Worm (Caenorhabditis elegans) whole organism, mixed stage, embryonic: ENCODE results near the gene nhr-20.
A peak's percentile ranks its signal among the peaks of the same experiment; 100 is the strongest.

Experiments used
- M03D4.4 ChIP-seq: sonication (generic microtip); optimal IDR thresholded peaks from 2 replicates; lab custom pipeline; 2017; ENCODE audit warnings: mild to moderate bottlenecking, missing genetic modification characterization, missing compliant biosample characterization
- bed-3 ChIP-seq: fragments of 200-800 bp; sonication (Bioruptor generic); optimal IDR thresholded peaks from 3 replicates; lab custom pipeline; 2018; ENCODE audit warnings: mild to moderate bottlenecking, missing genetic modification characterization, moderate library complexity, missing compliant biosample characterization
- blmp-1 ChIP-seq: fragments of 150-350 bp; optimal IDR thresholded peaks from 2 replicates; lab custom pipeline; 2014; ENCODE audit warnings: missing biosample characterization, missing genetic modification characterization
- ceh-39 ChIP-seq: fragments of 150-350 bp; optimal IDR thresholded peaks from 2 replicates; lab custom pipeline; 2014; ENCODE audit warnings: missing biosample characterization, missing genetic modification characterization
- ceh-43 ChIP-seq: fragments of 200-800 bp; sonication (Bioruptor generic); optimal IDR thresholded peaks from 2 replicates; lab custom pipeline; 2018; ENCODE audit warnings: mild to moderate bottlenecking, missing genetic modification characterization, moderate library complexity, missing compliant biosample characterization
- ceh-83 ChIP-seq: fragments of 200-800 bp; sonication (Bioruptor generic); optimal IDR thresholded peaks from 2 replicates; lab custom pipeline; 2018; ENCODE audit warnings: mild to moderate bottlenecking, missing genetic modification characterization, missing compliant biosample characterization
- ces-1 ChIP-seq: fragments of 150-350 bp; optimal IDR thresholded peaks from 2 replicates; lab custom pipeline; 2014; ENCODE audit warnings: missing biosample characterization, missing genetic modification reagents, missing genetic modification characterization
- drap-1 ChIP-seq: fragments of 200-800 bp; sonication (Bioruptor generic); optimal IDR thresholded peaks from 3 replicates; lab custom pipeline; 2018; ENCODE audit warnings: mild to moderate bottlenecking, missing genetic modification characterization, missing compliant biosample characterization
- elt-1 ChIP-seq: sonication (generic microtip); optimal IDR thresholded peaks from 2 replicates; lab custom pipeline; 2017; ENCODE audit warnings: missing genetic modification characterization, mild to moderate bottlenecking, missing compliant biosample characterization, antibody characterized with exemption, moderate library complexity, borderline replicate concordance; ENCODE audit not compliant: insufficient read depth
- elt-3 ChIP-seq: fragments of 150-350 bp; optimal IDR thresholded peaks from 2 replicates; lab custom pipeline; 2014; ENCODE audit warnings: missing biosample characterization, missing genetic modification characterization
- ham-2 ChIP-seq: fragments of 200-800 bp; sonication (Bioruptor generic); optimal IDR thresholded peaks from 2 replicates; lab custom pipeline; 2018; ENCODE audit warnings: mild to moderate bottlenecking, missing genetic modification characterization, missing compliant biosample characterization
- hlh-1 ChIP-seq: fragments of 150-350 bp; optimal IDR thresholded peaks from 2 replicates; lab custom pipeline; 2014; ENCODE audit warnings: missing biosample characterization, missing genetic modification reagents, missing genetic modification characterization
- lin-13 ChIP-seq: fragments of 150-350 bp; optimal IDR thresholded peaks from 2 replicates; lab custom pipeline; 2014; ENCODE audit warnings: missing biosample characterization, missing genetic modification characterization
- lin-32 ChIP-seq: fragments of 200-800 bp; sonication (Bioruptor generic); optimal IDR thresholded peaks from 2 replicates; lab custom pipeline; 2018; ENCODE audit warnings: mild to moderate bottlenecking, missing genetic modification characterization, missing compliant biosample characterization
- lsy-2 ChIP-seq: fragments of 150-350 bp; optimal IDR thresholded peaks from 2 replicates; lab custom pipeline; 2014; ENCODE audit warnings: missing biosample characterization, missing genetic modification characterization
- mab-5 ChIP-seq: fragments of 150-350 bp; optimal IDR thresholded peaks from 2 replicates; lab custom pipeline; 2014; ENCODE audit warnings: missing biosample characterization, missing genetic modification characterization
- mep-1 ChIP-seq: fragments of 150-350 bp; optimal IDR thresholded peaks from 2 replicates; lab custom pipeline; 2017; ENCODE audit warnings: missing biosample characterization, missing genetic modification reagents, missing genetic modification characterization, inconsistent platforms
- mls-2 ChIP-seq: sonication (generic microtip); optimal IDR thresholded peaks from 2 replicates; lab custom pipeline; 2016; ENCODE audit warnings: mild to moderate bottlenecking, missing genetic modification characterization, moderate library complexity, missing compliant biosample characterization
- nhr-12 ChIP-seq: fragments of 150-350 bp; optimal IDR thresholded peaks from 2 replicates; lab custom pipeline; 2014; ENCODE audit warnings: missing biosample characterization, missing genetic modification characterization
- nhr-237 ChIP-seq: fragments of 150-350 bp; optimal IDR thresholded peaks from 2 replicates; lab custom pipeline; 2014; ENCODE audit warnings: missing biosample characterization, missing genetic modification characterization
- nhr-28 ChIP-seq: fragments of 150-350 bp; optimal IDR thresholded peaks from 2 replicates; lab custom pipeline; 2014; ENCODE audit warnings: missing biosample characterization, missing genetic modification characterization
- nhr-76 ChIP-seq: sonication (generic microtip); optimal IDR thresholded peaks from 2 replicates; lab custom pipeline; 2017; ENCODE audit warnings: missing biosample characterization, missing genetic modification characterization
- pha-4 ChIP-seq: fragments of 150-350 bp; optimal IDR thresholded peaks from 2 replicates; lab custom pipeline; 2018; ENCODE audit warnings: missing biosample characterization, missing genetic modification reagents, missing genetic modification characterization
- sem-2 ChIP-seq: fragments of 200-800 bp; sonication (Bioruptor generic); optimal IDR thresholded peaks from 2 replicates; lab custom pipeline; 2018; ENCODE audit warnings: mild to moderate bottlenecking, missing genetic modification characterization, missing compliant biosample characterization
- tbx-8 ChIP-seq: fragments of 200-800 bp; sonication (Bioruptor generic); optimal IDR thresholded peaks from 2 replicates; lab custom pipeline; 2018; ENCODE audit warnings: mild to moderate bottlenecking, missing genetic modification characterization, moderate library complexity, missing compliant biosample characterization
- unc-120 ChIP-seq: sonication (generic microtip); optimal IDR thresholded peaks from 2 replicates; lab custom pipeline; 2017; ENCODE audit warnings: missing genetic modification characterization, missing compliant biosample characterization; ENCODE audit not compliant: poor library complexity, severe bottlenecking
- unc-39 ChIP-seq: fragments of 150-350 bp; optimal IDR thresholded peaks from 2 replicates; lab custom pipeline; 2014; ENCODE audit warnings: missing biosample characterization, missing genetic modification characterization
- unc-62 ChIP-seq: fragments of 150-350 bp; optimal IDR thresholded peaks from 2 replicates; lab custom pipeline; 2014; ENCODE audit warnings: missing biosample characterization, missing genetic modification reagents, missing genetic modification characterization
- zip-8 ChIP-seq: fragments of 150-350 bp; optimal IDR thresholded peaks from 2 replicates; lab custom pipeline; 2014; ENCODE audit warnings: missing biosample characterization, missing genetic modification characterization
- ztf-11 ChIP-seq: fragments of 150-350 bp; optimal IDR thresholded peaks from 2 replicates; lab custom pipeline; 2014; ENCODE audit warnings: missing biosample characterization, missing genetic modification characterization

The nhr-20 gene

DNA sequence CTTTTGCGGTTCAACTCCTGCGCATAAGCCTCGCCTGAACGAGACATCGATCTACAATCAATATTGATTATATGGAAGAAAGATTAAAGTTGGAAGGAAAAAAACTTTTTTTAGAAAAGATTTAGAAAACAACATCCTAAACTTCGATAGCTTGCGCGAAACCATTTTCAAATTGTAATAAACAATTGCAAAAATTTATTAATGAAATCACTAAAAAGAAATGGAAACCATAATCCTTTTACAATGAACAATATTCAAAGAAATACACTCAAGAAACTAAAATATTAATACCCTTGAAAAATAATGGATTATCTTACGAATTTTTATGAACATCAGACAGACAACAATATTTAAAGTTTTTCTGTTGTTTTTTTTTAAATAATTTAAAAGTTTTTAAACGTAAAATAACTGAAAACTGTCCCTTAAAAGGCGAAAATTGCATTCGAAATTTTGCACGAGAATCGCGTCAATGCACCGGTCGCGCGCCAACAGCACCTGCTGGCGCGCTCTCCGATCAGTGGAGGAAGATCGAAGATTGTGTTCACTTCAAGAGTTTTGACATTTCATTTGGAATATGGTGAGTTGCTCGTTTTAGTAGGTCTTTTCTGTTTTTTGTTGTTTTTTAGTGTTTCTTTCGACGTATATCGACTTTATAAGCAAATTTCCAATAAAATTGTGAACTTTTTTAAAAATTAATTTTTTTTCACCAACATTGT is 36.4 kb upstream of the nhr-20 start, which contains the start of the genes sftb-1 and R10E4.1:
Gene sftb-1 (minus strand): TSS at position 51 of the 716 bp plus-strand sequence.
Gene R10E4.1 (plus strand): TSS at position 524 of the 716 bp plus-strand sequence.
- peak; percentile 25 for TF ChIP-seq ces-1 (GFP tag; lab: Kevin White, UChicago)
- TF ChIP-seq bed-3 (GFP tag; lab: Kevin White, UChicago): no peak
- peak; percentile 51 for TF ChIP-seq lsy-2
- peak; percentile 66 for TF ChIP-seq mep-1 (tag; lab: Kevin White, UChicago)
- TF ChIP-seq lin-32 (GFP tag; lab: Kevin White, UChicago): no peak
- no peak for TF ChIP-seq mab-5 (tag; lab: Kevin White, UChicago)
- TF ChIP-seq nhr-237 (tag; lab: Kevin White, UChicago): peak; percentile 51
- TF ChIP-seq tbx-8 (GFP tag; lab: Kevin White, UChicago): no peak
- TF ChIP-seq pha-4 (tag; lab: Kevin White, UChicago): peak; percentile 45
- no peak for TF ChIP-seq nhr-76 (tag; lab: Kevin White, UChicago)
- TF ChIP-seq lin-13: peak; percentile 74
- TF ChIP-seq ztf-11 (tag; lab: Kevin White, UChicago): no peak

DNA sequence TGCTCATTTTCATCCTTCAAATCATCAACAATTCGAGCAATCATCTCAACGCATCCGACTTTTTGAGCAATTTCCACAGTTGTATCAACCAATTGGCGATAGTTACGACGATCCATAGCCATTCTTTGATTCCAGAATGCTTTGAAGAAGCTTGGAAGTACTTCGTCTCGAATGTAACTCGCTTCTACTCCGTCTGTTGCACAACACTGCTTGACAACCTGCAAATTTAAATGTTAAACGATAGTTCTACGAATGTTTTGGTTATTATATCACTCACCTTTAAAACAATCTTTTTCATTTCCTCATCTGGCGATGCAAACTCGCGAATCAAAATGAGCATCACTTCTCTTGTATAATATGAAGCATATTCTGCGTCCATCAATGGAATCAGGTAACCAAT is 32.9 kb upstream of the nhr-20 start:
- TF ChIP-seq blmp-1: no peak
- no peak for TF ChIP-seq zip-8 (tag; lab: Kevin White, UChicago)
- no peak for TF ChIP-seq sem-2 (GFP tag; lab: Kevin White, UChicago)
- no peak for TF ChIP-seq elt-3 (tag; lab: Kevin White, UChicago)
- TF ChIP-seq lin-13: no peak
- TF ChIP-seq mab-5 (tag; lab: Kevin White, UChicago): no peak
- TF ChIP-seq pha-4 (tag; lab: Kevin White, UChicago): no peak
- TF ChIP-seq drap-1 (GFP tag; lab: Kevin White, UChicago): no peak
- no peak for TF ChIP-seq nhr-76 (tag; lab: Kevin White, UChicago)
- TF ChIP-seq ces-1 (GFP tag; lab: Kevin White, UChicago): no peak
- no peak for TF ChIP-seq bed-3 (GFP tag; lab: Kevin White, UChicago)
- TF ChIP-seq lsy-2: no peak
- TF ChIP-seq tbx-8 (GFP tag; lab: Kevin White, UChicago): no peak
- TF ChIP-seq ceh-83 (GFP tag; lab: Kevin White, UChicago): no peak
- no peak for TF ChIP-seq unc-39 (tag; lab: Kevin White, UChicago)
- no peak for TF ChIP-seq ham-2 (GFP tag; lab: Kevin White, UChicago)
- TF ChIP-seq unc-120 (tag; lab: Kevin White, UChicago): no peak
- TF ChIP-seq, all 35 proteins: peak for 0

- TF ChIP-seq ztf-11 (tag; lab: Kevin White, UChicago) (no peak), ceh-43 (GFP tag; lab: Kevin White, UChicago) (no peak)
- TF ChIP-seq, all 35 proteins: peak for 0
Measured at ce11 chrIII:4263048-4263447, 30.0 kb upstream of the nhr-20 start, which contains the start of gene T08A11.1. TSS of gene T08A11.1 (minus strand) at chrIII:4263148.

DNA sequence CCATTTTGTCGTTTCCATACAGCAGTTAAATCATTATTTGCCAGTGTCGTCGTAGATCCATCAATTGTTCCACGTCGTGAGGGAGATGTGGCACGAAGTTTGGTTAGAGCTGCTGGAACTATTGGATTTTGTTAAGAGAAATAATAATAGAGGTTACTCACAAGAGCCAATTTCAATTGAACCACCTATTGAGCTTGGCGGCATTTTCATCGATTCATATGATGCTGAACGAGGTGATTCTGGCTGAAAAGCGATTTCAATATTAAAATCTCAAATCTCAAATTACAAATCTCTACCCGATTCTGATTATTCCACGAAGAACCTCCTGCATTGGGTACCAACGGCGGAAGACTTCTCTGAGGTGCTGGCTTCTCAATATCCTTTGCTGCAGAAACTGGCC is 24.9 kb upstream of the nhr-20 start:
- TF ChIP-seq unc-39 (tag; lab: Kevin White, UChicago) (no peak), zip-8 (tag; lab: Kevin White, UChicago) (no peak), ham-2 (GFP tag; lab: Kevin White, UChicago) (no peak), nhr-12 (tag; lab: Kevin White, UChicago) (no peak), unc-62 (GFP tag; lab: Kevin White, UChicago) (no peak), nhr-28 (tag; lab: Kevin White, UChicago) (no peak)

- TF ChIP-seq elt-1 (tag; lab: Kevin White, UChicago) (no peak), unc-39 (tag; lab: Kevin White, UChicago) (no peak), ceh-43 (GFP tag; lab: Kevin White, UChicago) (no peak), lsy-2 (no peak), nhr-76 (tag; lab: Kevin White, UChicago) (no peak), ceh-39 (tag; lab: Kevin White, UChicago) (no peak), lin-32 (GFP tag; lab: Kevin White, UChicago) (no peak), sem-2 (GFP tag; lab: Kevin White, UChicago) (no peak), zip-8 (tag; lab: Kevin White, UChicago) (no peak), drap-1 (GFP tag; lab: Kevin White, UChicago) (no peak), mls-2 (tag; lab: Kevin White, UChicago) (no peak), unc-62 (GFP tag; lab: Kevin White, UChicago) (no peak), nhr-28 (tag; lab: Kevin White, UChicago) (no peak), M03D4.4 (no peak), nhr-237 (tag; lab: Kevin White, UChicago) (no peak), hlh-1 (no peak), ces-1 (GFP tag; lab: Kevin White, UChicago) (no peak)
- TF ChIP-seq, all 35 proteins: peak for 0
Measured at ce11 chrIII:4247571-4247970, 14.6 kb upstream of the nhr-20 start, which contains the start of gene Y44F5A.1. TSS of gene Y44F5A.1 (minus strand) at chrIII:4247671.
